Fruit fly (Drosophila melanogaster): ENCODE measurements around the gene CG33985.

dm6 chr3L:15497902-15498301 is 28.7 kb downstream of the CG33985 start, which contains the start of gene CG7276:
- TF ChIP-seq psq (GFP tag; optimal IDR thresholded peaks at IDR 0.05): no peak
- TF ChIP-seq h (optimal IDR thresholded peaks at IDR 0.05): no peak
- TF ChIP-seq corto (GFP tag; optimal IDR thresholded peaks at IDR 0.05): no peak
- TF ChIP-seq abd-A (tag; optimal IDR thresholded peaks at IDR 0.05): no peak
- no peak for TF ChIP-seq Kr (GFP tag; optimal IDR thresholded peaks at IDR 0.05)
- TF ChIP-seq CG3407 (GFP tag; optimal IDR thresholded peaks at IDR 0.05): no peak
- no peak for TF ChIP-seq CG10209 (GFP tag; optimal IDR thresholded peaks at IDR 0.05)
- no peak for TF ChIP-seq her (GFP tag; optimal IDR thresholded peaks at IDR 0.05)
- TF ChIP-seq Blimp-1 (GFP tag; optimal IDR thresholded peaks at IDR 0.05): no peak
- TF ChIP-seq H2.0 (GFP tag; IDR thresholded peaks at IDR 0.05): no peak
- TF ChIP-seq peb (GFP tag; IDR thresholded peaks at IDR 0.05): no peak
- TF ChIP-seq CG13424 (tag; optimal IDR thresholded peaks at IDR 0.05): no peak
- no peak for TF ChIP-seq CG8478 (optimal IDR thresholded peaks at IDR 0.05)

Measured in whole organism, embryonic.